Fruit fly (Drosophila melanogaster) whole organism, adult: ENCODE data around the gene comm3.
A peak's percentile ranks its signal among the peaks of the same experiment; 100 is the strongest.

Source experiments
- CG11617 ChIP-seq: fragments of 200-800 bp; sonication (Bioruptor generic); optimal IDR thresholded peaks from 2 replicates; lab custom pipeline; 2017; ENCODE audit warnings: mild to moderate bottlenecking, missing biosample characterization, missing genetic modification reagents, missing genetic modification characterization
- CG12768 ChIP-seq: fragments of 200-800 bp; sonication (Bioruptor generic); optimal IDR thresholded peaks from 2 replicates; lab custom pipeline; 2017; ENCODE audit warnings: missing biosample characterization, missing genetic modification characterization, mild to moderate bottlenecking, moderate library complexity, missing genetic modification reagents
- CG14711 ChIP-seq: fragments of 200-800 bp; sonication (Bioruptor generic); optimal IDR thresholded peaks from 2 replicates; lab custom pipeline; 2018; ENCODE audit warnings: missing biosample characterization, mild to moderate bottlenecking, missing genetic modification characterization, moderate library complexity
- CG1620 ChIP-seq: fragments of 200-800 bp; sonication (Bioruptor generic); optimal IDR thresholded peaks from 2 replicates; lab custom pipeline; 2016; ENCODE audit warnings: missing biosample characterization, missing genetic modification characterization
- CG33017 ChIP-seq: fragments of 200-800 bp; sonication (Bioruptor generic); optimal IDR thresholded peaks from 2 replicates; lab custom pipeline; 2018; ENCODE audit warnings: missing biosample characterization, mild to moderate bottlenecking, missing genetic modification characterization, moderate library complexity
- CG5204 ChIP-seq: fragments of 200-800 bp; sonication (Bioruptor generic); optimal IDR thresholded peaks from 2 replicates; lab custom pipeline; 2016; ENCODE audit warnings: missing biosample characterization, missing genetic modification characterization
- CG7045 ChIP-seq: fragments of 200-800 bp; sonication (Bioruptor generic); optimal IDR thresholded peaks from 2 replicates; lab custom pipeline; 2017; ENCODE audit warnings: missing biosample characterization, mild to moderate bottlenecking, missing genetic modification characterization
- CG7101 ChIP-seq: fragments of 200-800 bp; sonication (Bioruptor generic); optimal IDR thresholded peaks from 2 replicates; lab custom pipeline; 2018; ENCODE audit warnings: missing biosample characterization, mild to moderate bottlenecking, missing genetic modification characterization, moderate library complexity
- Clk ChIP-seq: fragments of 200-800 bp; sonication (Bioruptor generic); optimal IDR thresholded peaks from 2 replicates; lab custom pipeline; 2017; ENCODE audit warnings: missing biosample characterization, missing genetic modification characterization
- Crg-1 ChIP-seq: fragments of 200-800 bp; sonication (Bioruptor generic); optimal IDR thresholded peaks from 2 replicates; lab custom pipeline; 2016; ENCODE audit warnings: missing biosample characterization, missing genetic modification characterization
- Hr96 ChIP-seq: fragments of 200-800 bp; sonication (Bioruptor generic); optimal IDR thresholded peaks from 2 replicates; lab custom pipeline; 2016; ENCODE audit warnings: missing biosample characterization, missing genetic modification characterization
- Mnt ChIP-seq: fragments of 200-800 bp; sonication (Bioruptor generic); optimal IDR thresholded peaks from 2 replicates; lab custom pipeline; 2016; ENCODE audit warnings: missing biosample characterization, mild to moderate bottlenecking, missing genetic modification characterization
- bab1 ChIP-seq: fragments of 200-800 bp; sonication (Bioruptor generic); optimal IDR thresholded peaks from 3 replicates; lab custom pipeline; 2019; ENCODE audit warnings: missing biosample characterization, mild to moderate bottlenecking, missing genetic modification characterization, moderate library complexity
- cic ChIP-seq: fragments of 200-800 bp; sonication (Bioruptor generic); optimal IDR thresholded peaks from 2 replicates; lab custom pipeline; 2017; ENCODE audit warnings: missing biosample characterization, mild to moderate bottlenecking, missing genetic modification characterization, moderate library complexity
- cnc ChIP-seq, 2 experiments: fragments of >200 bp; optimal IDR thresholded peaks; 2 replicates each; lab custom pipeline; 2017
- kay ChIP-seq: fragments of 200-800 bp; sonication (Bioruptor generic); peaks from one replicate; lab custom pipeline; 2016; ENCODE audit warnings: missing biosample characterization, missing genetic modification characterization, borderline replicate concordance
- ovo ChIP-seq: fragments of 200-800 bp; sonication (Bioruptor generic); optimal IDR thresholded peaks from 2 replicates; lab custom pipeline; 2016; ENCODE audit warnings: missing biosample characterization, missing genetic modification characterization
- pad ChIP-seq: fragments of 200-800 bp; sonication (Bioruptor generic); optimal IDR thresholded peaks from 3 replicates; lab custom pipeline; 2017; ENCODE audit warnings: missing biosample characterization, missing genetic modification characterization, mild to moderate bottlenecking, moderate library complexity, missing genetic modification reagents
- tj ChIP-seq: fragments of 200-800 bp; sonication (Bioruptor generic); optimal IDR thresholded peaks from 3 replicates; lab custom pipeline; 2017; ENCODE audit warnings: missing biosample characterization, mild to moderate bottlenecking, missing genetic modification characterization, moderate library complexity
- toe ChIP-seq: fragments of 200-800 bp; sonication (Bioruptor generic); optimal IDR thresholded peaks from 2 replicates; lab custom pipeline; 2016; ENCODE audit warnings: missing biosample characterization, missing genetic modification characterization

comm3 gene

DNA sequence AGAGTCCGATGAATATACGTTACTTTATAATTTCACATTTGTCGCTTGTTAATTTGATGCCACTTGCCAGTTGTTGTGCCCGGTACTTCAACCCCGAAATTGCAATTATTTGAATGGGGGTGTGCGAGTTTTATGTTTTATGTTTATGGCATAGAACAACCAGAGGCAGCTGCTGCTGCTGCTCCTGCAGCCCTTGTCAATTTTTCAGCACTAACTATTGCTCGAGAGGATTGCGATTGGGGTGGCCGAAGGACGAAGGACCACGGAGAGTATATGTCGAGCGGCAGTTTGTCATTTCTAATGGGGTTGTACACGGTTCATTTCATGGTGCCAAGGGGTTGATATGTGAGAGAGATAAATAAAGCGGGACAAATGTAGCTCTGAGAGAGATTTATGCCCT is 23.5 kb downstream of the comm3 start:
- no peak for TF ChIP-seq pad (GFP tag; lab: Kevin White, UChicago)
- TF ChIP-seq CG14711 = no peak
- TF ChIP-seq CG1620 (GFP tag; lab: Kevin White, UChicago) = no peak

DNA sequence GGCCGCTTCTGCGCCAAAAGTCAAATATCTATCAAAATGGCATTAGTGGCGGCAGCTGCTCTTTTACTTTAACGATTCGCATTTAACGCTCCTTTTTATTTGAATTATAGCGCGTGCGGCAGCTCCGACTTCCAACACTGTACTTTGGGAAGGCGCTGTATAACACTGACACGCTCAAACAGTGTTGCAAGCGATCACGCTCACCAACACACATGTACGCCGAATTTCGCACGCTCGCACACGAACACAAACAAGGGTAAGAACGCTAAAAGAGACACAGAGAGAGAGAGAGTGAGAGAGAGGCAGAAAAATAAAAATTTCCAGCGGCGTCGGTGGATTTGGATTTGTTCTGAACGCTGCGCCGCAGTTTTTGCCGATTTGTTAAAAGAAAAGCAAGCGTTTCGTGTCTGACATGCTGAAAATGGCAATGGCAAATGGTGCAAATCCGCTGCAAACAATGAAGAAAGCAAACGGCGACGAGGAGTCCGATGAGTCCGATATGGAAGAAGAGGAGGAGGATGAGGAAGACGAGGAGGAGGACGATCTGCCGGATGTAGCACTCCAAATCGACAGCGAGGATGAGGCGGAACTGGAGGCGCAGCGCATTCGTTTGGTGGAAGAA is 27.8 kb downstream of the comm3 start, which contains the start of gene Phs:
Gene Phs, plus strand, starts transcription at position 276 of the 622 bp plus-strand sequence.
- peak; percentile 97 for TF ChIP-seq CG1620 (GFP tag; lab: Kevin White, UChicago)
- TF ChIP-seq ovo (GFP tag; lab: Kevin White, UChicago) = peak; percentile 73
- TF ChIP-seq CG33017 (tag; lab: Kevin White, UChicago) = peak; percentile 67
- peak; percentile 81 for TF ChIP-seq CG5204 (GFP tag; lab: Kevin White, UChicago)
- peak; percentile 86 for TF ChIP-seq Mnt
- peak; percentile 82 for TF ChIP-seq toe (GFP tag; lab: Kevin White, UChicago)
- TF ChIP-seq CG14711 = peak; percentile 69
- peak; percentile 90 for TF ChIP-seq pad (GFP tag; lab: Kevin White, UChicago)
- TF ChIP-seq bab1 (GFP tag; lab: Kevin White, UChicago) = peak; percentile 20
- TF ChIP-seq CG7045 (GFP tag; lab: Kevin White, UChicago) = peak; percentile 77
- TF ChIP-seq kay = no peak
- TF ChIP-seq cnc (optimal IDR thresholded peaks at IDR 0.05; lab: Kevin White, UChicago) = no peak
- peak; percentile 84 for TF ChIP-seq Hr96 (GFP tag; lab: Kevin White, UChicago)
- TF ChIP-seq CG12768 = peak; percentile 86
- TF ChIP-seq cic (GFP tag; lab: Kevin White, UChicago) = peak; percentile 53
- TF ChIP-seq Crg-1 (GFP tag; lab: Kevin White, UChicago) = peak; percentile 97
- peak; percentile 82 for TF ChIP-seq Clk
- TF ChIP-seq CG11617 = peak; percentile 52
- peak; percentile 85 for TF ChIP-seq CG7101 (tag; lab: Kevin White, UChicago)
- TF ChIP-seq tj (GFP tag; lab: Kevin White, UChicago) = peak; percentile 77

DNA sequence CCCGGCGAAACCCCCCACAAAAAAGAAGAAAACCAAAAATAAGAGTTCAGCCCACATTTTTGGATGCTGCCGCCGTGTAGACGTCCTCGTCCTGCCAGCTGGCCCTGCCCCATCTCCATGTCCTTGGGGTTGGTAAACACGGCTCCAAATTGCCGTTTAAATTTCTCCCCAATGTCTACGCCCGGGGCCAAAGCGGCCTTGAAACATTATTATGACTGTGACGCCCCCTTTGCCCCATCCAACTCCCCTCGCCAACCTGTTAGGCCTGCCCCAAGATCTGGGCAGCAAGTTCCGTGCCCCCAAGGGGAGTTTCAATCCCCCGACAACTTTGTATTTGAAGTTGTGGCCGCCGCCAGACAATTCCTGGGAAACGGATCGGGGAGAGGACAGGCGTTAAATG is 30.7 kb downstream of the comm3 start:
- no peak for TF ChIP-seq Mnt
- no peak for TF ChIP-seq toe (GFP tag; lab: Kevin White, UChicago)
- no peak for TF ChIP-seq Crg-1 (GFP tag; lab: Kevin White, UChicago)
- no peak for TF ChIP-seq kay
- TF ChIP-seq CG7101 (tag; lab: Kevin White, UChicago) = no peak
- no peak for TF ChIP-seq CG33017 (tag; lab: Kevin White, UChicago)
- no peak for TF ChIP-seq CG7045 (GFP tag; lab: Kevin White, UChicago)
- TF ChIP-seq CG14711 = no peak
- TF ChIP-seq CG5204 (GFP tag; lab: Kevin White, UChicago) = no peak
- TF ChIP-seq CG1620 (GFP tag; lab: Kevin White, UChicago) = no peak
- TF ChIP-seq CG12768 = no peak

DNA sequence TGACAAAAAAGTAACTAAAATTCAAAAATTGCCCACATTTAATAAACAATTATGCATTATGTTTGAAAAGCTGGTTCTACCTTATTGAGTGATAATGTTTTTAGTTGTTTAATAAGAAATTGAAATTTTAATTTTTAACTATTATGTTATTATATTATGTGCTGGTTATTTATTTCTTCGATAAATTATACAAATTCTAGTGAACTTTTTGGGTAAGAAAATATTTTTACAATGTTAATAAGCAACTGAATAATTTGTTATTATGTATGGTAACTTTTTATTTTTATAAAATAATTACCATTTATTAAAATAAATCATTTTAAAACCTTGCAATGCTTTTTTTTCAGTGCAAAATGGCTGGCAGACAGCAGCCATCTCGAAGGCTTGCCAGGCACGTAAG is 31.1 kb downstream of the comm3 start:
- no peak for TF ChIP-seq Crg-1 (GFP tag; lab: Kevin White, UChicago)
- TF ChIP-seq CG14711 = no peak
- TF ChIP-seq CG12768 = no peak

DNA sequence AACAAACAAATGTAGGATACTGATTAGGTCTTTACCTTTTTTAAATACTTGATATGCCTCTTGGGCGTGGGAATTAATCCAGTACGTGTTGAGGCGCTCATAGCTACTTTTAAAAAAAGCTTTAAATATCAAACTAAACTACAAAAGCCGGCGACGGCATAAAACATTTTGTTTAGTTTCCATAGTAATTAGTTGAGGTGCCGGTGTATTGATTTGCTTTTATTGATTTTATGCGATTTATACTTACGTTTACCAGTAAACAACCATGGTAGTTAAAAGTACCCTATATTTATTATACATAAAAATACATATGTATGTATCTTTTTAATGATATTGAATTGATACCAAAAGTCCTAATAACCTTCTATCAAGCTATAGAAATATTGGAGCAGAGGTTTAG is 34.8 kb downstream of the comm3 start, which contains the start of gene CG13449:
Gene CG13449, minus strand, starts transcription at position 101 of the 400 bp plus-strand sequence.
- no peak for TF ChIP-seq CG5204 (GFP tag; lab: Kevin White, UChicago)
- no peak for TF ChIP-seq cnc (optimal IDR thresholded peaks at IDR 0.05; lab: Kevin White, UChicago)
- no peak for TF ChIP-seq bab1 (GFP tag; lab: Kevin White, UChicago)
- TF ChIP-seq CG1620 (GFP tag; lab: Kevin White, UChicago) = no peak
- TF ChIP-seq kay = no peak
- no peak for TF ChIP-seq toe (GFP tag; lab: Kevin White, UChicago)
- no peak for TF ChIP-seq pad (GFP tag; lab: Kevin White, UChicago)
- no peak for TF ChIP-seq tj (GFP tag; lab: Kevin White, UChicago)
- TF ChIP-seq cic (GFP tag; lab: Kevin White, UChicago) = no peak
- TF ChIP-seq CG7101 (tag; lab: Kevin White, UChicago) = no peak
- TF ChIP-seq CG33017 (tag; lab: Kevin White, UChicago) = no peak
- no peak for TF ChIP-seq Crg-1 (GFP tag; lab: Kevin White, UChicago)
- TF ChIP-seq CG14711 = no peak
- no peak for TF ChIP-seq Hr96 (GFP tag; lab: Kevin White, UChicago)
- no peak for TF ChIP-seq CG11617
- TF ChIP-seq ovo (GFP tag; lab: Kevin White, UChicago) = no peak
- TF ChIP-seq CG12768 = no peak
- no peak for TF ChIP-seq CG7045 (GFP tag; lab: Kevin White, UChicago)
- TF ChIP-seq Mnt = no peak

DNA sequence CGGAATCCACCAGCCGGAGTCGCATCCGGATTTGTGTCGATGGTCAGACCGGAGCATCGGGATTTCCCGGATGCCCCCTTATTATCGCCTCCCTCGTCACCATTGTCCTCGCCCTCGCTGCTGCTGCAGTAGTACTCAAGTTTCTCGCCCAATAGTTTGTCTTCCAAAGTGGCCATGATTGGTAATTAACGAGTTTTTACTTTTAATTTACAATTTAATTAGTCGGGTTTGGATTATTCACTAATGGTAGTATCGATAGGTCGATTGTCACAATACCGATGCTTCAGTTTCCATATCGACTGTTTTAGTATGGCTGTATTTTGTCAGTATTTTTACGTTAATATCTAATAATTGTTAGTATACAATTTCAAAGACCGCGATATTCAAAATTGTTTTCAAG is 37.5 kb downstream of the comm3 start, which contains the start of gene CG7650:
Gene CG7650, minus strand, starts transcription at position 278 of the 400 bp plus-strand sequence.
- TF ChIP-seq CG1620 (GFP tag; lab: Kevin White, UChicago) (no peak), bab1 (GFP tag; lab: Kevin White, UChicago) (peak; percentile 59)

DNA sequence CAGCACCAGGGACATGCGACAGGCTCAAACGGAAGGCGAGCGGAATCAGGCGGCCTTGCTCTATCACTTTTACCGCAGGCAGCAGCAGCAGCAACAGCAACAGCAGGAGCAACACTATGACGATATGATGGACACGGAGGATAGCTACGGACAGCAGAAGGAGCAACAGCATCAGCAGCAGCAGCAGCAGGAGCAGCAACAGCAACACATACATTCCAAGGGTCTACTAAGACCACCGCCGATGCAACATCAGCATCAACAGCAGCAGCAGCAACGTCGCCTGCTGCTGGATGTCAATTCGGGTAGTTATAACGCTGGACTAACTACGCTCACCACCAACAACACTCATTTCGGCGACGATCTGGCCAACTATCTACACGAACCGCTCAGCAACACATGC is 42.6 kb downstream of the comm3 start:
- TF ChIP-seq CG11617 = no peak
- no peak for TF ChIP-seq CG5204 (GFP tag; lab: Kevin White, UChicago)
